Worm (Caenorhabditis elegans): ENCODE data around the gene pitr-5.

pitr-5 gene

ce11 chrV:7223941-7224340 lies 39.3 kb downstream of the pitr-5 start, which contains the start of gene C13F10.1 (continued):
- no peak for TF ChIP-seq ceh-82 (tag; optimal IDR thresholded peaks at IDR 0.05)
- no peak for TF ChIP-seq egl-27 (tag; optimal IDR thresholded peaks at IDR 0.05)
- TF ChIP-seq fos-1 (tag; optimal IDR thresholded peaks at IDR 0.05), result no peak
- no peak for TF ChIP-seq nhr-25 (tag; optimal IDR thresholded peaks at IDR 0.05)
- peak; percentile 57 for TF ChIP-seq hmg-11 (tag; optimal IDR thresholded peaks at IDR 0.05)

ce11 chrV:7224353-7224752 lies 39.7 kb downstream of the pitr-5 start:
- no peak for TF ChIP-seq ceh-28 (tag; optimal IDR thresholded peaks at IDR 0.05)
- no peak for TF ChIP-seq daf-12 (tag; optimal IDR thresholded peaks at IDR 0.05)
- TF ChIP-seq jun-1 (tag; optimal IDR thresholded peaks at IDR 0.05), result no peak
- TF ChIP-seq pha-4 (tag; optimal IDR thresholded peaks at IDR 0.05), result no peak
- no peak for TF ChIP-seq elt-3 (tag; optimal IDR thresholded peaks at IDR 0.05)
- no peak for TF ChIP-seq nhr-77 (tag; optimal IDR thresholded peaks at IDR 0.05)
- no peak for TF ChIP-seq nhr-76 (tag; optimal IDR thresholded peaks at IDR 0.05)
- TF ChIP-seq pqm-1 (tag; optimal IDR thresholded peaks at IDR 0.05), result no peak
- no peak for TF ChIP-seq ceh-9 (tag; optimal IDR thresholded peaks at IDR 0.05)
- TF ChIP-seq mdl-1 (tag; optimal IDR thresholded peaks at IDR 0.05), result no peak
- TF ChIP-seq nhr-237 (tag; optimal IDR thresholded peaks at IDR 0.05), result no peak

ce11 chrV:7224947-7225346 lies 40.3 kb downstream of the pitr-5 start, which contains the start of gene fkb-3:
TSS of gene fkb-3 (plus strand) at chrV:7225223.
- TF ChIP-seq elt-1 (tag; optimal IDR thresholded peaks at IDR 0.05) (peak; percentile 30), unc-62 (GFP tag; optimal IDR thresholded peaks at IDR 0.05) (no peak), lin-15B (tag; optimal IDR thresholded peaks at IDR 0.05) (peak; percentile 3), unc-39 (tag; optimal IDR thresholded peaks at IDR 0.05) (no peak), aly-2 (tag; optimal IDR thresholded peaks at IDR 0.05) (no peak), R02D3.7 (tag; optimal IDR thresholded peaks at IDR 0.05) (no peak), elt-3 (tag; optimal IDR thresholded peaks at IDR 0.05) (peak in 1 of 3 experiments; percentile 18), ceh-28 (tag; optimal IDR thresholded peaks at IDR 0.05) (peak; percentile 12), eor-1 (tag; optimal IDR thresholded peaks at IDR 0.05) (no peak), nhr-25 (tag; optimal IDR thresholded peaks at IDR 0.05) (peak; percentile 74), nhr-237 (tag; optimal IDR thresholded peaks at IDR 0.05) (no peak), nhr-23 (tag; optimal IDR thresholded peaks at IDR 0.05) (peak; percentile 65), nhr-76 (tag; optimal IDR thresholded peaks at IDR 0.05) (no peak)

- TF ChIP-seq nhr-25 (tag; optimal IDR thresholded peaks at IDR 0.05), result no peak
- TF ChIP-seq nhr-77 (tag; optimal IDR thresholded peaks at IDR 0.05), result no peak
Observed at ce11 chrV:7225894-7226293, 41.2 kb downstream of the pitr-5 start.

ce11 chrV:7230847-7231246 lies 46.2 kb downstream of the pitr-5 start, which contains the start of the genes gei-6 and krr-1:
TSS of gene gei-6 (minus strand) at chrV:7230848.
TSS of gene krr-1 (plus strand) at chrV:7231190.
- TF ChIP-seq ceh-82 (tag; optimal IDR thresholded peaks at IDR 0.05) (no peak), R02D3.7 (tag; optimal IDR thresholded peaks at IDR 0.05) (peak; percentile 17), lin-15B (tag; optimal IDR thresholded peaks at IDR 0.05) (peak; percentile 78), nfya-1 (tag; optimal IDR thresholded peaks at IDR 0.05; ENCODE audit: insufficient read depth) (peak; percentile 58), lin-39 (tag; optimal IDR thresholded peaks at IDR 0.05) (peak; percentile 12), elt-2 (tag; optimal IDR thresholded peaks at IDR 0.05) (peak; percentile 14), hmg-11 (tag; optimal IDR thresholded peaks at IDR 0.05) (peak; percentile 73), nhr-43 (tag; optimal IDR thresholded peaks at IDR 0.05; ENCODE audit: poor library complexity, severe bottlenecking) (peak; percentile 20), pha-4 (tag; optimal IDR thresholded peaks at IDR 0.05) (peak; percentile 65), unc-62 (GFP tag; optimal IDR thresholded peaks at IDR 0.05) (no peak), fkh-10 (GFP tag; optimal IDR thresholded peaks at IDR 0.05) (no peak), elt-3 (tag; optimal IDR thresholded peaks at IDR 0.05) (no peak), nhr-23 (tag; optimal IDR thresholded peaks at IDR 0.05) (peak; percentile 50), fos-1 (tag; optimal IDR thresholded peaks at IDR 0.05) (no peak)

- TF ChIP-seq nhr-25 (tag; optimal IDR thresholded peaks at IDR 0.05) (no peak), skn-1 (tag; optimal IDR thresholded peaks at IDR 0.05) (no peak), fkh-2 (tag; optimal IDR thresholded peaks at IDR 0.05) (no peak), nhr-237 (tag; optimal IDR thresholded peaks at IDR 0.05) (no peak), nhr-76 (tag; optimal IDR thresholded peaks at IDR 0.05) (no peak), nhr-77 (tag; optimal IDR thresholded peaks at IDR 0.05) (no peak), ztf-4 (tag; optimal IDR thresholded peaks at IDR 0.05) (no peak), aly-2 (tag; optimal IDR thresholded peaks at IDR 0.05) (no peak), elt-1 (tag; optimal IDR thresholded peaks at IDR 0.05) (no peak), egl-27 (tag; optimal IDR thresholded peaks at IDR 0.05) (no peak), snpc-4 (tag; optimal IDR thresholded peaks at IDR 0.05) (no peak), lsy-12 (tag; optimal IDR thresholded peaks at IDR 0.05) (no peak), unc-62 (GFP tag; optimal IDR thresholded peaks at IDR 0.05) (no peak), jun-1 (tag; optimal IDR thresholded peaks at IDR 0.05) (no peak), pqm-1 (tag; optimal IDR thresholded peaks at IDR 0.05) (no peak), fos-1 (tag; optimal IDR thresholded peaks at IDR 0.05) (no peak), elt-2 (tag; optimal IDR thresholded peaks at IDR 0.05) (no peak), ceh-16 (tag; optimal IDR thresholded peaks at IDR 0.05) (no peak), ceh-28 (tag; optimal IDR thresholded peaks at IDR 0.05) (no peak)
Observed at ce11 chrV:7231524-7231923, 46.9 kb downstream of the pitr-5 start.
